Fruit fly (Drosophila melanogaster) whole organism, embryonic: Measurements from ENCODE around the gene Ask1.
A peak's percentile ranks its signal among the peaks of the same experiment; 100 is the strongest.

Experiments
- CG10321 ChIP-seq: fragments of 200-800 bp; sonication (Bioruptor generic); IDR thresholded peaks from 2 replicates; pipeline ENCODE4 v1.3.6; 2022; ENCODE audit warnings: missing biosample characterization, missing genetic modification characterization
- CG10979 ChIP-seq: fragments of 200-800 bp; sonication (Bioruptor generic); optimal IDR thresholded peaks from 2 replicates; lab custom pipeline; 2018; ENCODE audit warnings: missing biosample characterization, mild to moderate bottlenecking, missing genetic modification characterization, moderate library complexity
- CG13775 ChIP-seq: fragments of 200-800 bp; sonication (Bioruptor generic); optimal IDR thresholded peaks from 3 replicates; lab custom pipeline; 2017; ENCODE audit warnings: missing biosample characterization, mild to moderate bottlenecking, missing genetic modification characterization
- CG15073 ChIP-seq: fragments of 200-800 bp; sonication (Bioruptor generic); optimal IDR thresholded peaks from 2 replicates; lab custom pipeline; 2016; ENCODE audit warnings: missing biosample characterization, missing genetic modification characterization
- CG15479 ChIP-seq: fragments of 200-800 bp; sonication (Bioruptor generic); optimal IDR thresholded peaks from 3 replicates; lab custom pipeline; 2019; ENCODE audit warnings: missing biosample characterization, mild to moderate bottlenecking, missing genetic modification characterization, moderate library complexity
- CG15696 ChIP-seq: fragments of 200-800 bp; sonication (Bioruptor generic); optimal IDR thresholded peaks from 2 replicates; lab custom pipeline; 2019; ENCODE audit warnings: missing biosample characterization, mild to moderate bottlenecking, missing genetic modification characterization, moderate library complexity
- CG1603 ChIP-seq: fragments of 200-800 bp; sonication (Bioruptor generic); optimal IDR thresholded peaks from 2 replicates; lab custom pipeline; 2019; ENCODE audit warnings: missing biosample characterization, mild to moderate bottlenecking, missing genetic modification characterization, moderate library complexity
- CG16815 ChIP-seq: fragments of 200-800 bp; sonication (Bioruptor generic); optimal IDR thresholded peaks from 3 replicates; lab custom pipeline; 2017; ENCODE audit warnings: missing biosample characterization, mild to moderate bottlenecking, missing genetic modification characterization
- CG16863 ChIP-seq: fragments of 200-800 bp; sonication (Bioruptor generic); optimal IDR thresholded peaks from 3 replicates; lab custom pipeline; 2016; ENCODE audit warnings: missing biosample characterization, missing genetic modification characterization
- CG18262 ChIP-seq: fragments of 200-800 bp; optimal IDR thresholded peaks from 3 replicates; lab custom pipeline; 2019; ENCODE audit warnings: missing biosample characterization, mild to moderate bottlenecking, missing genetic modification characterization, moderate library complexity
- CG2199 ChIP-seq: fragments of 200-800 bp; sonication (Bioruptor generic); IDR thresholded peaks from 3 replicates; pipeline ENCODE4 v1.3.6; 2022; ENCODE audit warnings: missing biosample characterization, missing genetic modification characterization
- CG2712 ChIP-seq: fragments of 200-800 bp; optimal IDR thresholded peaks from 3 replicates; lab custom pipeline; 2019; ENCODE audit warnings: missing biosample characterization, mild to moderate bottlenecking, missing genetic modification characterization, moderate library complexity
- CG31441 ChIP-seq: fragments of 200-800 bp; sonication (Bioruptor generic); IDR thresholded peaks from 2 replicates; pipeline ENCODE4 v1.3.6; 2022; ENCODE audit warnings: missing biosample characterization, missing genetic modification characterization
- CG7556 ChIP-seq: fragments of 200-800 bp; sonication (Bioruptor generic); optimal IDR thresholded peaks from 2 replicates; lab custom pipeline; 2017; ENCODE audit warnings: missing biosample characterization, mild to moderate bottlenecking, missing genetic modification characterization
- CoRest ChIP-seq: fragments of 200-800 bp; sonication (Bioruptor generic); optimal IDR thresholded peaks from 3 replicates; lab custom pipeline; 2018; ENCODE audit warnings: missing biosample characterization, mild to moderate bottlenecking, missing genetic modification characterization, moderate library complexity
- Dbx ChIP-seq: fragments of 200-800 bp; sonication (Bioruptor generic); IDR thresholded peaks from 3 replicates; pipeline ENCODE4 v1.3.6; 2022; ENCODE audit warnings: missing biosample characterization, missing genetic modification characterization
- HLHmδ ChIP-seq: fragments of 200-800 bp; sonication (Bioruptor generic); optimal IDR thresholded peaks from 2 replicates; lab custom pipeline; 2018; ENCODE audit warnings: missing biosample characterization, mild to moderate bottlenecking, missing genetic modification characterization, moderate library complexity
- Jarid2 ChIP-seq: fragments of 200-800 bp; sonication (Bioruptor generic); optimal IDR thresholded peaks from 3 replicates; lab custom pipeline; 2017; ENCODE audit warnings: mild to moderate bottlenecking, missing biosample characterization, missing genetic modification reagents, missing genetic modification characterization
- Med ChIP-seq: fragments of 200-800 bp; sonication (Bioruptor generic); peaks from one replicate; lab custom pipeline; 2016; ENCODE audit warnings: missing biosample characterization, missing genetic modification characterization, mild to moderate bottlenecking, inconsistent platforms, moderate library complexity
- Ssrp ChIP-seq: fragments of 200-800 bp; sonication (Bioruptor generic); optimal IDR thresholded peaks from 2 replicates; lab custom pipeline; 2018; ENCODE audit warnings: missing biosample characterization, mild to moderate bottlenecking, missing genetic modification characterization, moderate library complexity
- Stat92E ChIP-seq, 3 experiments: fragments of >200 bp in 2 of 3; fragments of 200-800 bp in 1 of 3; sonication (Bioruptor generic) in 1 of 3; optimal IDR thresholded peaks; 2 replicates each; lab custom pipeline; 2017 to 2019; ENCODE audit warnings: missing biosample characterization in 3 of 3, missing genetic modification characterization in 3 of 3, mild to moderate bottlenecking in 1 of 3, moderate library complexity in 1 of 3
- Usf ChIP-seq: fragments of 200-800 bp; sonication (Bioruptor generic); optimal IDR thresholded peaks from 2 replicates; lab custom pipeline; 2017; ENCODE audit warnings: missing genotype, missing biosample characterization, missing genetic modification characterization
- ac ChIP-seq: fragments of 200-800 bp; sonication (Bioruptor generic); optimal IDR thresholded peaks from 3 replicates; lab custom pipeline; 2017; ENCODE audit warnings: missing biosample characterization, mild to moderate bottlenecking, missing genetic modification characterization
- da ChIP-seq: fragments of 200-800 bp; sonication (Bioruptor generic); optimal IDR thresholded peaks from 2 replicates; lab custom pipeline; 2016; ENCODE audit warnings: missing biosample characterization, missing genetic modification characterization
- dmrt11E ChIP-seq: fragments of 200-800 bp; sonication (Bioruptor generic); optimal IDR thresholded peaks from 3 replicates; lab custom pipeline; 2018; ENCODE audit warnings: missing biosample characterization, mild to moderate bottlenecking, missing genetic modification characterization, moderate library complexity
- lola ChIP-seq, 3 experiments: fragments of >200 bp in 2 of 3; fragments of 200-800 bp in 1 of 3; sonication (Bioruptor generic) in 1 of 3; optimal IDR thresholded peaks; 2 replicates each; lab custom pipeline; 2017 to 2019; ENCODE audit warnings: missing biosample characterization in 3 of 3, missing genetic modification characterization in 3 of 3, mild to moderate bottlenecking in 1 of 3, moderate library complexity in 1 of 3
- pros ChIP-seq: fragments of 200-800 bp; sonication (Bioruptor generic); optimal IDR thresholded peaks from 3 replicates; lab custom pipeline; 2019; ENCODE audit warnings: missing biosample characterization, mild to moderate bottlenecking, missing genetic modification characterization, moderate library complexity
- sd ChIP-seq: fragments of 200-800 bp; sonication (Bioruptor generic); optimal IDR thresholded peaks from 3 replicates; lab custom pipeline; 2018; ENCODE audit warnings: missing biosample characterization, mild to moderate bottlenecking, missing genetic modification characterization, moderate library complexity
- sqz ChIP-seq: fragments of 200-800 bp; sonication (Bioruptor generic); optimal IDR thresholded peaks from 3 replicates; lab custom pipeline; 2018; ENCODE audit warnings: missing biosample characterization, mild to moderate bottlenecking, missing genetic modification characterization
- twi ChIP-seq: fragments of 200-800 bp; optimal IDR thresholded peaks from 2 replicates; lab custom pipeline; 2019; ENCODE audit warnings: missing biosample characterization, mild to moderate bottlenecking, missing genetic modification characterization, moderate library complexity
- vnd ChIP-seq: fragments of 200-800 bp; sonication (Bioruptor generic); IDR thresholded peaks from 3 replicates; pipeline ENCODE4 v1.3.6; 2022; ENCODE audit warnings: missing biosample characterization, missing genetic modification characterization; ENCODE audit not compliant: partially characterized antibody
- wdn ChIP-seq: fragments of 200-800 bp; sonication (Bioruptor generic); IDR thresholded peaks from 2 replicates; pipeline ENCODE4 v1.3.6; 2022; ENCODE audit warnings: missing biosample characterization, missing genetic modification characterization
- wor ChIP-seq: fragments of 200-800 bp; sonication (Bioruptor generic); IDR thresholded peaks from 2 replicates; pipeline ENCODE4 v1.3.6; 2022; ENCODE audit warnings: missing biosample characterization, missing genetic modification characterization

The Ask1 gene

dm6 chr3R:19934840-19935776 lies 55.6 kb downstream of the Ask1 start, which contains the start of gene mira (continued):
- TF ChIP-seq CG13775 (GFP tag; lab: Kevin White, UChicago): peak; percentile 27
- peak; percentile 87 for TF ChIP-seq HLHmδ (GFP tag; lab: Kevin White, UChicago)
- peak; percentile 72 for TF ChIP-seq dmrt11E
- no peak for TF ChIP-seq vnd
- TF ChIP-seq CG16863 (GFP tag; lab: Kevin White, UChicago): no peak
- peak; percentile 93 for TF ChIP-seq pros (GFP tag; lab: Kevin White, UChicago)
- TF ChIP-seq Ssrp (tag; lab: Kevin White, UChicago): peak; percentile 3
- TF ChIP-seq CG10979 (tag; lab: Kevin White, UChicago): peak; percentile 39
- peak; percentile 31 for TF ChIP-seq CG15479 (GFP tag; lab: Kevin White, UChicago)
- no peak for TF ChIP-seq wor (GFP tag; lab: Robert Waterston, UW)
- TF ChIP-seq Jarid2 (GFP tag; lab: Kevin White, UChicago): peak; percentile 10
- TF ChIP-seq CoRest (tag; lab: Kevin White, UChicago): peak; percentile 25
- peak; percentile 47 for TF ChIP-seq sqz
- no peak for TF ChIP-seq wdn
- peak; percentile 44 for TF ChIP-seq CG2712 (tag; lab: Kevin White, UChicago)
- peak; percentile 59 for TF ChIP-seq CG15696 (tag; lab: Kevin White, UChicago)
- peak; percentile 19 for TF ChIP-seq da (GFP tag; lab: Kevin White, UChicago)
- TF ChIP-seq CG10321 (GFP tag; lab: Robert Waterston, UW): 0 out of 2 replicates have a peak, but pooled peaks have one; percentile 51
- TF ChIP-seq CG7556 (GFP tag; lab: Kevin White, UChicago): peak; percentile 34
- 0 out of 3 replicates have a peak, but pooled peaks have one; percentile 8 for TF ChIP-seq CG2199 (GFP tag; lab: Robert Waterston, UW)
- TF ChIP-seq CG31441 (GFP tag; lab: Robert Waterston, UW): 0 out of 2 replicates have a peak, but pooled peaks have one; percentile 28
- TF ChIP-seq sd (tag; lab: Kevin White, UChicago): peak; percentile 36
- TF ChIP-seq CG15073 (GFP tag; lab: Kevin White, UChicago): no peak
- TF ChIP-seq CG1603 (tag; lab: Kevin White, UChicago): no peak
- no peak for TF ChIP-seq Stat92E (GFP tag; optimal IDR thresholded peaks at IDR 0.05; lab: Kevin White, UChicago)
- no peak for TF ChIP-seq Dbx (GFP tag; lab: Robert Waterston, UW)
- TF ChIP-seq lola (GFP tag; optimal IDR thresholded peaks at IDR 0.05; lab: Kevin White, UChicago): peak in 1 of 3 experiments; percentile 78
- TF ChIP-seq Med: peak; percentile 23
- peak; percentile 38 for TF ChIP-seq CG16815 (GFP tag; lab: Kevin White, UChicago)
- peak; percentile 83 for TF ChIP-seq twi (tag; lab: Kevin White, UChicago)
- TF ChIP-seq Usf (GFP tag; lab: Kevin White, UChicago): peak; percentile 5
- TF ChIP-seq ac: peak; percentile 45
- TF ChIP-seq CG18262 (tag; lab: Kevin White, UChicago): peak; percentile 56
- TF ChIP-seq, all 482 proteins: peak for 43
